Worm (Caenorhabditis elegans) whole organism, young adult: Measurements from ENCODE around the gene mpst-4.
A peak's percentile ranks its signal among the peaks of the same experiment; 100 is the strongest.

Experiments
- B0019.2 ChIP-seq: fragments of 200-800 bp; sonication (Bioruptor generic); conservative IDR thresholded peaks from 2 replicates; pipeline ENCODE4 v1.3.6; 2022; ENCODE audit warnings: missing genetic modification reagents, missing genetic modification characterization, missing compliant biosample characterization
- D2030.7 ChIP-seq: fragments of 200-800 bp; sonication (Bioruptor generic); IDR thresholded peaks from 2 replicates; pipeline ENCODE4 v1.3.6; 2022; ENCODE audit warnings: missing genetic modification reagents, missing genetic modification characterization, missing compliant biosample characterization
- F23B12.7 ChIP-seq: sonication (generic microtip); optimal IDR thresholded peaks from 2 replicates; lab custom pipeline; 2017; ENCODE audit warnings: missing genetic modification characterization, mild to moderate bottlenecking, missing compliant biosample characterization, antibody characterized with exemption, moderate library complexity; ENCODE audit not compliant: insufficient read depth
- F49E8.2 ChIP-seq: sonication (generic microtip); optimal IDR thresholded peaks from 3 replicates; lab custom pipeline; 2017; ENCODE audit warnings: missing genetic modification characterization, mild to moderate bottlenecking, missing compliant biosample characterization, antibody characterized with exemption, moderate library complexity; ENCODE audit not compliant: insufficient read depth
- Y53G8AR.9 ChIP-seq: fragments of 200-800 bp; sonication (Bioruptor generic); conservative IDR thresholded peaks from 2 replicates; pipeline ENCODE4 v1.3.6; 2022; ENCODE audit warnings: missing genetic modification reagents, missing genetic modification characterization, missing compliant biosample characterization
- Y67H2A.10 ChIP-seq: fragments of 200-800 bp; sonication (Bioruptor generic); conservative IDR thresholded peaks from 2 replicates; pipeline ENCODE4 v1.3.6; 2022; ENCODE audit warnings: missing genetic modification reagents, missing genetic modification characterization, missing compliant biosample characterization
- akir-1 ChIP-seq: fragments of 200-800 bp; sonication (Bioruptor generic); optimal IDR thresholded peaks from 2 replicates; lab custom pipeline; 2018; ENCODE audit warnings: mild to moderate bottlenecking, missing genetic modification characterization, moderate library complexity, missing compliant biosample characterization
- attf-3 ChIP-seq: fragments of 200-800 bp; sonication (Bioruptor generic); conservative IDR thresholded peaks from 2 replicates; pipeline ENCODE4 v1.3.6; 2022; ENCODE audit warnings: missing genetic modification reagents, missing genetic modification characterization, missing compliant biosample characterization
- attf-5 ChIP-seq: fragments of 200-800 bp; sonication (Bioruptor generic); optimal IDR thresholded peaks from 2 replicates; lab custom pipeline; 2018; ENCODE audit warnings: mild to moderate bottlenecking, missing genetic modification characterization, missing compliant biosample characterization
- bed-2 ChIP-seq: fragments of 200-800 bp; sonication (Bioruptor generic); IDR thresholded peaks from 2 replicates; pipeline ENCODE4 v1.3.6; 2022; ENCODE audit warnings: missing genetic modification reagents, missing genetic modification characterization, missing compliant biosample characterization
- ccch-3 ChIP-seq: fragments of 200-800 bp; sonication (Bioruptor generic); optimal IDR thresholded peaks from 2 replicates; lab custom pipeline; 2018; ENCODE audit warnings: mild to moderate bottlenecking, missing genetic modification characterization, missing compliant biosample characterization
- cebp-1 ChIP-seq, 2 experiments: fragments of 200-800 bp in 1 of 2; sonication (Bioruptor generic) in 1 of 2; sonication (generic microtip) in 1 of 2; IDR thresholded peaks in 1 of 2; optimal IDR thresholded peaks in 1 of 2; 2 replicates each; pipeline versions ENCODE4 v1.3.6 to Lab custom; 2017 to 2022; ENCODE audit warnings: missing compliant biosample characterization in 2 of 2, missing genetic modification characterization in 2 of 2, mild to moderate bottlenecking in 1 of 2, missing genetic modification reagents in 1 of 2, moderate library complexity in 1 of 2
- ceh-27 ChIP-seq: fragments of 200-800 bp; sonication (Bioruptor generic); optimal IDR thresholded peaks from 2 replicates; lab custom pipeline; 2018; ENCODE audit warnings: mild to moderate bottlenecking, missing genetic modification characterization, moderate library complexity, missing compliant biosample characterization
- ceh-91 ChIP-seq: fragments of 200-800 bp; sonication (Bioruptor generic); IDR thresholded peaks from 2 replicates; pipeline ENCODE4 v1.3.6; 2022; ENCODE audit warnings: missing genetic modification reagents, missing genetic modification characterization, missing compliant biosample characterization
- die-1 ChIP-seq: sonication (generic microtip); optimal IDR thresholded peaks from 2 replicates; lab custom pipeline; 2016; ENCODE audit warnings: missing genotype, mild to moderate bottlenecking, missing genetic modification characterization, missing compliant biosample characterization
- dpl-1 ChIP-seq: fragments of 150-350 bp; optimal IDR thresholded peaks from 2 replicates; lab custom pipeline; 2014; ENCODE audit warnings: missing biosample characterization, missing genetic modification reagents, missing genetic modification characterization
- ets-4 ChIP-seq: fragments of 200-800 bp; sonication (Bioruptor generic); optimal IDR thresholded peaks from 2 replicates; lab custom pipeline; 2018; ENCODE audit warnings: mild to moderate bottlenecking, missing genetic modification characterization, missing compliant biosample characterization
- hlh-26 ChIP-seq: fragments of 200-800 bp; sonication (Bioruptor generic); conservative IDR thresholded peaks from 2 replicates; pipeline ENCODE4 v1.3.6; 2022; ENCODE audit warnings: missing genetic modification reagents, missing genetic modification characterization, missing compliant biosample characterization
- hmg-1.2 ChIP-seq: fragments of 200-800 bp; sonication (Bioruptor generic); IDR thresholded peaks from 2 replicates; pipeline ENCODE4 v1.3.6; 2022; ENCODE audit warnings: missing genetic modification reagents, missing genetic modification characterization, missing compliant biosample characterization
- let-607 ChIP-seq, 2 experiments: fragments of 200-800 bp in 1 of 2; sonication (Bioruptor generic) in 1 of 2; sonication (generic microtip) in 1 of 2; optimal IDR thresholded peaks; 2 replicates each; lab custom pipeline; 2016 to 2018; ENCODE audit warnings: mild to moderate bottlenecking in 2 of 2, missing compliant biosample characterization in 2 of 2, missing genetic modification characterization in 2 of 2, moderate library complexity in 2 of 2, missing genotype in 1 of 2
- lin-40 ChIP-seq: sonication (generic microtip); optimal IDR thresholded peaks from 2 replicates; lab custom pipeline; 2016; ENCODE audit warnings: missing genetic modification characterization, mild to moderate bottlenecking, missing compliant biosample characterization, missing genotype, missing genetic modification reagents
- lin-54 ChIP-seq: fragments of 200-800 bp; sonication (Bioruptor generic); optimal IDR thresholded peaks from 2 replicates; lab custom pipeline; 2018; ENCODE audit warnings: mild to moderate bottlenecking, missing genetic modification characterization, missing compliant biosample characterization
- madf-8 ChIP-seq: fragments of 200-800 bp; sonication (Bioruptor generic); conservative IDR thresholded peaks from 2 replicates; pipeline ENCODE4 v1.3.6; 2022; ENCODE audit warnings: missing genetic modification reagents, missing genetic modification characterization, missing compliant biosample characterization
- mes-4 ChIP-seq: sonication (generic microtip); optimal IDR thresholded peaks from 2 replicates; lab custom pipeline; 2016; ENCODE audit warnings: missing genotype, missing genetic modification characterization, missing compliant biosample characterization
- nhr-179 ChIP-seq: sonication (generic microtip); optimal IDR thresholded peaks from 2 replicates; lab custom pipeline; 2016; ENCODE audit warnings: mild to moderate bottlenecking, missing genetic modification characterization, missing compliant biosample characterization
- nhr-90 ChIP-seq: sonication (generic microtip); optimal IDR thresholded peaks from 2 replicates; lab custom pipeline; 2016; ENCODE audit warnings: missing genotype, mild to moderate bottlenecking, missing genetic modification characterization, missing compliant biosample characterization
- pbrm-1 ChIP-seq: fragments of 200-800 bp; sonication (Bioruptor generic); IDR thresholded peaks from 2 replicates; pipeline ENCODE4 v1.3.6; 2022; ENCODE audit warnings: missing genetic modification reagents, missing genetic modification characterization, missing compliant biosample characterization
- rcor-1 ChIP-seq: fragments of 200-800 bp; sonication (Bioruptor generic); IDR thresholded peaks from 2 replicates; pipeline ENCODE4 v1.3.6; 2022; ENCODE audit warnings: missing genetic modification reagents, missing genetic modification characterization, missing compliant biosample characterization
- rpc-1 ChIP-seq, 2 experiments: fragments of 150-350 bp in 1 of 2; sonication (generic microtip) in 1 of 2; optimal IDR thresholded peaks; 2 replicates each; lab custom pipeline; 2014 to 2018; ENCODE audit warnings: missing biosample characterization in 1 of 2, missing genetic modification characterization in 1 of 2, missing genetic modification reagents in 1 of 2, missing genotype in 1 of 2
- sdz-38 ChIP-seq: sonication (generic microtip); optimal IDR thresholded peaks from 2 replicates; lab custom pipeline; 2016; ENCODE audit warnings: missing genotype, missing genetic modification characterization, missing compliant biosample characterization
- snpc-1.1 ChIP-seq: sonication (generic microtip); optimal IDR thresholded peaks from 2 replicates; lab custom pipeline; 2017; ENCODE audit warnings: missing genetic modification characterization, mild to moderate bottlenecking, missing compliant biosample characterization, antibody characterized with exemption, moderate library complexity, missing genotype, missing genetic modification reagents; ENCODE audit not compliant: insufficient read depth
- somi-1 ChIP-seq: fragments of 200-800 bp; sonication (Bioruptor generic); optimal IDR thresholded peaks from 2 replicates; lab custom pipeline; 2018; ENCODE audit warnings: mild to moderate bottlenecking, missing genetic modification characterization, missing compliant biosample characterization
- tlf-1 ChIP-seq: fragments of 200-800 bp; sonication (Bioruptor generic); optimal IDR thresholded peaks from 2 replicates; lab custom pipeline; 2018; ENCODE audit warnings: mild to moderate bottlenecking, missing genetic modification characterization, missing compliant biosample characterization
- unc-130 ChIP-seq: sonication (generic microtip); optimal IDR thresholded peaks from 2 replicates; lab custom pipeline; 2016; ENCODE audit warnings: missing genetic modification reagents, missing genetic modification characterization, missing compliant biosample characterization
- zfh-2 ChIP-seq: fragments of 200-800 bp; sonication (Bioruptor generic); conservative IDR thresholded peaks from 2 replicates; pipeline ENCODE4 v1.3.6; 2022; ENCODE audit warnings: missing genetic modification reagents, missing genetic modification characterization, missing compliant biosample characterization
- ztf-26 ChIP-seq: sonication (generic microtip); optimal IDR thresholded peaks from 2 replicates; lab custom pipeline; 2017; ENCODE audit warnings: missing genetic modification characterization, missing compliant biosample characterization

Gene mpst-4

ce11 chrII:4888527-4889487, 25.6 kb upstream of the mpst-4 start, which contains the start of gene pgm-1 (continued):
- TF ChIP-seq ccch-3 (GFP tag; lab: Kevin White, UChicago) (no peak), ztf-26 (tag; lab: Kevin White, UChicago) (no peak), lin-40 (peak; percentile 3), die-1 (no peak), attf-5 (GFP tag; lab: Kevin White, UChicago) (peak; percentile 31), ceh-27 (GFP tag; lab: Kevin White, UChicago) (no peak), ets-4 (GFP tag; lab: Kevin White, UChicago) (no peak), nhr-90 (tag; lab: Kevin White, UChicago) (no peak), snpc-1.1 (tag; lab: Kevin White, UChicago) (no peak), bed-2 (GFP tag; lab: Robert Waterston, UW) (no peak), rpc-1 (optimal IDR thresholded peaks at IDR 0.05; lab: Kevin White, UChicago) (no peak), rpc-1 (tag; optimal IDR thresholded peaks at IDR 0.05; lab: Kevin White, UChicago) (no peak), let-607 (tag; optimal IDR thresholded peaks at IDR 0.05; lab: Kevin White, UChicago) (no peak), rcor-1 (no peak), F49E8.2 (no peak), unc-130 (no peak), lin-54 (GFP tag; lab: Kevin White, UChicago) (no peak), somi-1 (GFP tag; lab: Kevin White, UChicago) (no peak), hmg-1.2 (no peak; the same call in 1 of the 2 replicates), hlh-26 (GFP tag; lab: Robert Waterston, UW) (no peak), zfh-2 (no peak), tlf-1 (GFP tag; lab: Kevin White, UChicago) (no peak), madf-8 (peak; percentile 74), Y53G8AR.9 (no peak), Y67H2A.10 (GFP tag; lab: Robert Waterston, UW) (no peak), F23B12.7 (tag; lab: Kevin White, UChicago) (no peak), dpl-1 (GFP tag; lab: Kevin White, UChicago) (peak; percentile 19), pbrm-1 (GFP tag; lab: Robert Waterston, UW) (no peak), akir-1 (GFP tag; lab: Kevin White, UChicago) (no peak), B0019.2 (GFP tag; lab: Robert Waterston, UW) (no peak), D2030.7 (GFP tag; lab: Robert Waterston, UW) (0 out of 2 replicates have a peak, but pooled peaks have one; percentile 12), mes-4 (tag; lab: Kevin White, UChicago) (no peak), attf-3 (no peak), sdz-38 (tag; lab: Kevin White, UChicago) (no peak), ceh-91 (GFP tag; lab: Robert Waterston, UW) (peak; percentile 77), nhr-179 (no peak), cebp-1 (GFP tag; IDR thresholded peaks at IDR 0.05; lab: Robert Waterston, UW) (no peak), cebp-1 (tag; optimal IDR thresholded peaks at IDR 0.05; lab: Kevin White, UChicago) (peak; percentile 24)
